Fruit fly (Drosophila melanogaster) whole organism, embryonic: ENCODE data around the gene mld.
A peak's percentile ranks its signal among the peaks of the same experiment; 100 is the strongest.

ENCODE experiments used
- Atf3 ChIP-seq: fragments of 200-800 bp; sonication (Bioruptor generic); optimal IDR thresholded peaks from 3 replicates; lab custom pipeline; 2016; ENCODE audit warnings: missing biosample characterization, missing genetic modification characterization
- Bteb2 ChIP-seq: fragments of 200-800 bp; sonication (Bioruptor generic); optimal IDR thresholded peaks from 2 replicates; lab custom pipeline; 2016; ENCODE audit warnings: missing biosample characterization, missing genetic modification characterization
- CG10321 ChIP-seq: fragments of 200-800 bp; sonication (Bioruptor generic); IDR thresholded peaks from 2 replicates; pipeline ENCODE4 v1.3.6; 2022; ENCODE audit warnings: missing biosample characterization, missing genetic modification characterization
- CG11247 ChIP-seq: fragments of 200-800 bp; sonication (Bioruptor generic); IDR thresholded peaks from 2 replicates; pipeline ENCODE4 v1.3.6; 2022; ENCODE audit warnings: missing biosample characterization, missing genetic modification characterization
- CG11504 ChIP-seq: fragments of 200-800 bp; sonication (Bioruptor generic); optimal IDR thresholded peaks from 3 replicates; lab custom pipeline; 2019; ENCODE audit warnings: missing biosample characterization, mild to moderate bottlenecking, missing genetic modification characterization, moderate library complexity
- CG12155 ChIP-seq: fragments of 200-800 bp; sonication (Bioruptor generic); optimal IDR thresholded peaks from 3 replicates; lab custom pipeline; 2016; ENCODE audit warnings: missing biosample characterization, missing genetic modification characterization
- CG13775 ChIP-seq: fragments of 200-800 bp; sonication (Bioruptor generic); optimal IDR thresholded peaks from 3 replicates; lab custom pipeline; 2017; ENCODE audit warnings: missing biosample characterization, mild to moderate bottlenecking, missing genetic modification characterization
- CG14014 ChIP-seq: fragments of 200-800 bp; sonication (Bioruptor generic); IDR thresholded peaks from 2 replicates; pipeline ENCODE4 v1.3.6; 2022; ENCODE audit warnings: missing biosample characterization, missing genetic modification characterization
- CG15514 ChIP-seq: fragments of 200-800 bp; sonication (Bioruptor generic); optimal IDR thresholded peaks from 3 replicates; lab custom pipeline; 2017; ENCODE audit warnings: missing biosample characterization, missing genetic modification characterization, mild to moderate bottlenecking, moderate library complexity, missing genetic modification reagents
- CG1602 ChIP-seq: fragments of 200-800 bp; sonication (Bioruptor generic); optimal IDR thresholded peaks from 3 replicates; lab custom pipeline; 2016; ENCODE audit warnings: missing biosample characterization, missing genetic modification characterization
- CG18599 ChIP-seq: fragments of 200-800 bp; sonication (Bioruptor generic); optimal IDR thresholded peaks from 3 replicates; lab custom pipeline; 2017; ENCODE audit warnings: missing biosample characterization, missing genetic modification characterization, mild to moderate bottlenecking, moderate library complexity, missing genetic modification reagents
- CG30431 ChIP-seq: fragments of 200-800 bp; sonication (Bioruptor generic); optimal IDR thresholded peaks from 2 replicates; lab custom pipeline; 2017; ENCODE audit warnings: missing biosample characterization, missing genetic modification characterization
- CG3847 ChIP-seq: fragments of 200-800 bp; sonication (Bioruptor generic); IDR thresholded peaks from 2 replicates; pipeline ENCODE4 v1.3.6; 2022; ENCODE audit warnings: missing biosample characterization, missing genetic modification characterization
- CG42726 ChIP-seq: fragments of 200-800 bp; sonication (Bioruptor generic); IDR thresholded peaks from 2 replicates; pipeline ENCODE4 v1.3.6; 2022; ENCODE audit warnings: missing biosample characterization, missing genetic modification characterization; ENCODE audit not compliant: partially characterized antibody
- CG43689 ChIP-seq: fragments of 200-800 bp; sonication (Bioruptor generic); IDR thresholded peaks from 2 replicates; pipeline ENCODE4 v1.3.6; 2022; ENCODE audit warnings: missing biosample characterization, missing genetic modification characterization
- CG4424 ChIP-seq: fragments of 200-800 bp; sonication (Bioruptor generic); optimal IDR thresholded peaks from 3 replicates; lab custom pipeline; 2016; ENCODE audit warnings: missing biosample characterization, missing genetic modification characterization
- CG6254 ChIP-seq: fragments of 200-800 bp; sonication (Bioruptor generic); optimal IDR thresholded peaks from 3 replicates; lab custom pipeline; 2017; ENCODE audit warnings: mild to moderate bottlenecking, missing biosample characterization, missing genetic modification reagents, missing genetic modification characterization
- CG7271 ChIP-seq: fragments of 200-800 bp; sonication (Bioruptor generic); optimal IDR thresholded peaks from 2 replicates; lab custom pipeline; 2018; ENCODE audit warnings: missing biosample characterization, mild to moderate bottlenecking, missing genetic modification characterization, moderate library complexity
- CG9215 ChIP-seq: fragments of 200-800 bp; sonication (Bioruptor generic); IDR thresholded peaks from 2 replicates; pipeline ENCODE4 v1.3.6; 2022; ENCODE audit warnings: missing biosample characterization, missing genetic modification characterization
- CG9727 ChIP-seq: fragments of 200-800 bp; sonication (Bioruptor generic); optimal IDR thresholded peaks from 3 replicates; lab custom pipeline; 2017; ENCODE audit warnings: missing biosample characterization, mild to moderate bottlenecking, missing genetic modification characterization
- CG9817 ChIP-seq: fragments of 200-800 bp; sonication (Bioruptor generic); optimal IDR thresholded peaks from 2 replicates; lab custom pipeline; 2018; ENCODE audit warnings: missing biosample characterization, mild to moderate bottlenecking, missing genetic modification characterization, moderate library complexity
- CoRest ChIP-seq: fragments of 200-800 bp; sonication (Bioruptor generic); optimal IDR thresholded peaks from 3 replicates; lab custom pipeline; 2018; ENCODE audit warnings: missing biosample characterization, mild to moderate bottlenecking, missing genetic modification characterization, moderate library complexity
- Dad ChIP-seq: fragments of 200-800 bp; sonication (Bioruptor generic); optimal IDR thresholded peaks from 3 replicates; lab custom pipeline; 2016; ENCODE audit warnings: missing biosample characterization, missing genetic modification characterization
- Dek ChIP-seq: fragments of 200-800 bp; sonication (Bioruptor generic); optimal IDR thresholded peaks from 3 replicates; lab custom pipeline; 2019; ENCODE audit warnings: missing biosample characterization, mild to moderate bottlenecking, missing genetic modification characterization, moderate library complexity
- Dref ChIP-seq: fragments of 200-800 bp; sonication (Bioruptor generic); IDR thresholded peaks from 2 replicates; pipeline ENCODE4 v1.3.6; 2022; ENCODE audit warnings: missing biosample characterization, missing genetic modification characterization
- E2f2 ChIP-seq: fragments of 200-800 bp; sonication (Bioruptor generic); IDR thresholded peaks from 2 replicates; pipeline ENCODE4 v1.3.6; 2022; ENCODE audit warnings: missing biosample characterization, missing genetic modification characterization
- H15 ChIP-seq: fragments of 200-800 bp; sonication (Bioruptor generic); IDR thresholded peaks from 3 replicates; pipeline ENCODE4 v1.3.6; 2022; ENCODE audit warnings: missing biosample characterization, missing genetic modification characterization
- Hr78 ChIP-seq, 2 experiments: fragments of 200-800 bp in 1 of 2; fragments of >200 bp in 1 of 2; sonication (Bioruptor generic) in 1 of 2; optimal IDR thresholded peaks; 2 replicates each; lab custom pipeline; 2017 to 2019; ENCODE audit warnings: missing biosample characterization in 2 of 2, missing genetic modification characterization in 2 of 2, mild to moderate bottlenecking in 1 of 2, moderate library complexity in 1 of 2
- Oaz ChIP-seq: fragments of 200-800 bp; sonication (Bioruptor generic); IDR thresholded peaks from 2 replicates; pipeline ENCODE4 v1.3.6; 2022; ENCODE audit warnings: missing biosample characterization, missing genetic modification characterization
- PHDP ChIP-seq: fragments of 200-800 bp; sonication (Bioruptor generic); optimal IDR thresholded peaks from 3 replicates; lab custom pipeline; 2018; ENCODE audit warnings: missing biosample characterization, mild to moderate bottlenecking, missing genetic modification characterization, moderate library complexity
- Sox100B ChIP-seq: fragments of 200-800 bp; sonication (Bioruptor generic); optimal IDR thresholded peaks from 3 replicates; lab custom pipeline; 2018; ENCODE audit warnings: missing biosample characterization, mild to moderate bottlenecking, missing genetic modification characterization
- amos ChIP-seq: fragments of 200-800 bp; sonication (Bioruptor generic); IDR thresholded peaks from 2 replicates; pipeline ENCODE4 v1.3.6; 2022; ENCODE audit warnings: missing biosample characterization, missing genetic modification characterization; ENCODE audit not compliant: partially characterized antibody
- ap ChIP-seq: fragments of 200-800 bp; sonication (Bioruptor generic); IDR thresholded peaks from 2 replicates; pipeline ENCODE4 v1.3.6; 2022; ENCODE audit warnings: missing biosample characterization, missing genetic modification characterization
- dati ChIP-seq: fragments of 200-800 bp; sonication (Bioruptor generic); IDR thresholded peaks from 2 replicates; pipeline ENCODE4 v1.3.6; 2022; ENCODE audit warnings: missing biosample characterization, missing genetic modification characterization
- disco-r ChIP-seq: fragments of 200-800 bp; sonication (Bioruptor generic); optimal IDR thresholded peaks from 2 replicates; lab custom pipeline; 2016; ENCODE audit warnings: missing biosample characterization, missing genetic modification characterization
- dmrt99B ChIP-seq: fragments of 200-800 bp; sonication (Bioruptor generic); optimal IDR thresholded peaks from 2 replicates; lab custom pipeline; 2018; ENCODE audit warnings: missing biosample characterization, mild to moderate bottlenecking, missing genetic modification characterization, moderate library complexity
- eyg ChIP-seq: fragments of 200-800 bp; sonication (Bioruptor generic); optimal IDR thresholded peaks from 3 replicates; lab custom pipeline; 2016; ENCODE audit warnings: missing biosample characterization, missing genetic modification characterization
- inv ChIP-seq: fragments of 200-800 bp; sonication (Bioruptor generic); IDR thresholded peaks from 2 replicates; pipeline ENCODE4 v1.3.6; 2022; ENCODE audit warnings: missing biosample characterization, missing genetic modification characterization; ENCODE audit not compliant: partially characterized antibody
- jigr1 ChIP-seq: fragments of 200-800 bp; sonication (Bioruptor generic); IDR thresholded peaks from 3 replicates; pipeline ENCODE4 v1.3.6; 2022; ENCODE audit warnings: missing biosample characterization, missing genetic modification characterization
- lbe ChIP-seq: fragments of 200-800 bp; sonication (Bioruptor generic); optimal IDR thresholded peaks from 2 replicates; lab custom pipeline; 2016; ENCODE audit warnings: missing biosample characterization, mild to moderate bottlenecking, missing genetic modification characterization
- nau ChIP-seq: fragments of 200-800 bp; sonication (Bioruptor generic); optimal IDR thresholded peaks from 3 replicates; lab custom pipeline; 2017; ENCODE audit warnings: missing biosample characterization, mild to moderate bottlenecking, missing genetic modification characterization, missing genetic modification reagents
- nom ChIP-seq: fragments of 200-800 bp; sonication (Bioruptor generic); optimal IDR thresholded peaks from 2 replicates; lab custom pipeline; 2017; ENCODE audit warnings: missing biosample characterization, missing genetic modification characterization, mild to moderate bottlenecking, moderate library complexity, missing genetic modification reagents
- otp ChIP-seq: fragments of 200-800 bp; sonication (Bioruptor generic); IDR thresholded peaks from 3 replicates; pipeline ENCODE4, ENCODE4 v1.3.6; 2022; ENCODE audit warnings: missing biosample characterization, missing genetic modification characterization
- ranshi ChIP-seq: fragments of 200-800 bp; sonication (Bioruptor generic); IDR thresholded peaks from 2 replicates; pipeline ENCODE4 v1.3.6; 2022; ENCODE audit warnings: missing biosample characterization, missing genetic modification characterization
- ro ChIP-seq: fragments of 200-800 bp; sonication (Bioruptor generic); IDR thresholded peaks from 2 replicates; pipeline ENCODE4 v1.3.6; 2022; ENCODE audit warnings: missing biosample characterization, missing genetic modification characterization
- seq ChIP-seq: fragments of 200-800 bp; sonication (Bioruptor generic); IDR thresholded peaks from 2 replicates; pipeline ENCODE4 v1.3.6; 2022; ENCODE audit warnings: missing biosample characterization, missing genetic modification characterization
- toy ChIP-seq: fragments of 200-800 bp; sonication (Bioruptor generic); IDR thresholded peaks from 2 replicates; pipeline ENCODE4 v1.3.6; 2022; ENCODE audit warnings: missing biosample characterization, missing genetic modification characterization
- trem ChIP-seq: fragments of 200-800 bp; optimal IDR thresholded peaks from 3 replicates; lab custom pipeline; 2019; ENCODE audit warnings: missing biosample characterization, mild to moderate bottlenecking, missing genetic modification characterization, moderate library complexity
- wdn ChIP-seq: fragments of 200-800 bp; sonication (Bioruptor generic); IDR thresholded peaks from 2 replicates; pipeline ENCODE4 v1.3.6; 2022; ENCODE audit warnings: missing biosample characterization, missing genetic modification characterization
- wor ChIP-seq: fragments of 200-800 bp; sonication (Bioruptor generic); IDR thresholded peaks from 2 replicates; pipeline ENCODE4 v1.3.6; 2022; ENCODE audit warnings: missing biosample characterization, missing genetic modification characterization
- zf30C ChIP-seq: fragments of 200-800 bp; sonication (Bioruptor generic); optimal IDR thresholded peaks from 3 replicates; lab custom pipeline; 2018; ENCODE audit warnings: missing biosample characterization, mild to moderate bottlenecking, missing genetic modification characterization
- zfh2 ChIP-seq: fragments of 200-800 bp; sonication (Bioruptor generic); optimal IDR thresholded peaks from 2 replicates; lab custom pipeline; 2016; ENCODE audit warnings: missing biosample characterization, missing genetic modification characterization

Gene mld

dm6 chr3R:24625517-24625925 lies 40.1 kb downstream of the mld start, which contains the start of the genes Syx18 and atl (continued):
- no peak for TF ChIP-seq zf30C (GFP tag; lab: Kevin White, UChicago)
- no peak for TF ChIP-seq ap (GFP tag; lab: Robert Waterston, UW)
- no peak for TF ChIP-seq Oaz (GFP tag; lab: Robert Waterston, UW)
- TF ChIP-seq CG30431, result no peak
- no peak for TF ChIP-seq CG42726
- no peak for TF ChIP-seq inv (GFP tag; lab: Robert Waterston, UW)
- no peak for TF ChIP-seq CoRest (tag; lab: Kevin White, UChicago)
- TF ChIP-seq Dad (GFP tag; lab: Kevin White, UChicago), result no peak
- peak; percentile 35 for TF ChIP-seq nau
- peak; percentile 80 for TF ChIP-seq trem (tag; lab: Kevin White, UChicago)
- no peak for TF ChIP-seq zfh2 (GFP tag; lab: Kevin White, UChicago)
- TF ChIP-seq Atf3 (GFP tag; lab: Kevin White, UChicago), result no peak
- no peak for TF ChIP-seq CG6254
- TF ChIP-seq dati (GFP tag; lab: Robert Waterston, UW), result no peak
- no peak for TF ChIP-seq otp (GFP tag; lab: Robert Waterston, UW)
- TF ChIP-seq CG14014 (GFP tag; lab: Robert Waterston, UW), result no peak
- TF ChIP-seq CG11247, result no peak
- no peak for TF ChIP-seq CG9727 (GFP tag; lab: Kevin White, UChicago)
- TF ChIP-seq CG7271 (tag; lab: Kevin White, UChicago), result peak; percentile 11
- no peak for TF ChIP-seq disco-r
- TF ChIP-seq CG4424 (GFP tag; lab: Kevin White, UChicago), result no peak
- peak; percentile 32 for TF ChIP-seq PHDP (tag; lab: Kevin White, UChicago)
- TF ChIP-seq dmrt99B (tag; lab: Kevin White, UChicago), result no peak
- TF ChIP-seq wdn (GFP tag; lab: Robert Waterston, UW), result no peak
- no peak for TF ChIP-seq CG12155 (GFP tag; lab: Kevin White, UChicago)
- TF ChIP-seq CG18599 (GFP tag; lab: Kevin White, UChicago), result no peak
- TF ChIP-seq Sox100B, result no peak
- TF ChIP-seq CG11504 (tag; lab: Kevin White, UChicago), result no peak
- peak; percentile 37; the same call in 1 of the 2 replicates for TF ChIP-seq amos (GFP tag; lab: Robert Waterston, UW)
- TF ChIP-seq ranshi, result no peak
- no peak for TF ChIP-seq seq
- no peak for TF ChIP-seq Bteb2 (GFP tag; lab: Kevin White, UChicago)
- no peak for TF ChIP-seq CG10321
- no peak for TF ChIP-seq CG13775 (GFP tag; lab: Kevin White, UChicago)
- no peak for TF ChIP-seq H15
- TF ChIP-seq CG9215, result no peak
- TF ChIP-seq CG15514 (GFP tag; lab: Kevin White, UChicago), result peak; percentile 55
- TF ChIP-seq eyg, result no peak
- TF ChIP-seq CG1602, result no peak
- no peak for TF ChIP-seq ro (GFP tag; lab: Robert Waterston, UW)
- peak; percentile 34 for TF ChIP-seq nom
- TF ChIP-seq toy (GFP tag; lab: Robert Waterston, UW), result no peak
- no peak for TF ChIP-seq CG9817 (tag; lab: Kevin White, UChicago)
- no peak for TF ChIP-seq Hr78 (GFP tag; optimal IDR thresholded peaks at IDR 0.05; lab: Kevin White, UChicago)
- TF ChIP-seq E2f2 (GFP tag; lab: Robert Waterston, UW), result peak; percentile 73
- no peak for TF ChIP-seq jigr1
- TF ChIP-seq CG43689 (GFP tag; lab: Robert Waterston, UW), result no peak
- TF ChIP-seq Dref (GFP tag; lab: Robert Waterston, UW), result peak; percentile 82
- TF ChIP-seq Dek (tag; lab: Kevin White, UChicago), result peak; percentile 4
- TF ChIP-seq wor (GFP tag; lab: Robert Waterston, UW), result no peak
- peak; percentile 28 for TF ChIP-seq lbe
- peak; percentile 73; the same call in 1 of the 2 replicates for TF ChIP-seq CG3847 (GFP tag; lab: Robert Waterston, UW)
